Worm (Caenorhabditis elegans): Measurements from ENCODE around the gene F46G11.4.
A peak's percentile ranks its signal among the peaks of the same experiment; 100 is the strongest.

F46G11.4 gene

DNA sequence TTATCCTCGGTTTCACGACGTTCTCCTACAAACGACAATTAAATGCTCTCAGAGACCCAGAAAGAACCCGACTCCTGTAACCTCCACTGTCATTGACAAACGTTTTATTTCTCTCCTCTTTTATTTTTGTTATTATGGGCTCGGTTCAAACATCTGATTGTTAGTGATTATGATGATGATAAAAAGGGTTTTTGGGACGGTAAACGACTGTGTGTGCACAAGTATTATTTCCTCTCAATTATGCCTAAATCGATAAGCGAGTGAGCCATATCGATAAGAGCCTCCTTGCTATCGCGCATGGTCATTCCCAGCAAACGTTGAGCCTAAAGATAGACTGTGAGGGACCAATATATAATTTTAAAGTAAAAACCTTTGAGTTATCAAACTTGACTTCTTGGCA, 33.2 kb upstream of the F46G11.4 start:
- no peak for TF ChIP-seq ama-1 (optimal IDR thresholded peaks at IDR 0.05)

DNA sequence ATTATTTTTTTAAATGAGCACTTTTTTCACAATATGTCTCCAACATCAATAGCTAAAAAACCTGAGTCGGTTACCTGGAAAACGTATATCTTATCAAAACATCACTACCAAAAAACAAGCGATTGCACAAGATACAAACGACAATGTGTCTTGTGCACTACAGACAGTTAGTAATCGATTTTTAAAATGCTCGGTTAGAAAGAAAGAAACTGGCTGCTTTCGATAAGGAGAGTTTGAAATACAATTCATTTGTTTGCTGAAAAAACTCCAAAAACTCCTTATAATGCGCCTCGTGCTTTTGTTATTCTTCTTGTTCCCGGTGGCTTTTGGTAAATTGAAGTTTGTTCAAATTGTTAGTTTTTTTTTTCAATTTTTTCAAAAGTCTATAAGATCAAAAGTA, 30.6 kb upstream of the F46G11.4 start, which contains the start of gene acp-5:
Gene acp-5, plus strand, starts transcription at position 261 of the 400 bp plus-strand sequence.
- TF ChIP-seq B0310.2 (tag; optimal IDR thresholded peaks at IDR 0.05), result no peak
- no peak for TF ChIP-seq tbx-37 (GFP tag; conservative IDR thresholded peaks at IDR 0.05)
- TF ChIP-seq sea-1 (GFP tag; conservative IDR thresholded peaks at IDR 0.05), result no peak
- no peak for TF ChIP-seq hmbx-1 (tag; optimal IDR thresholded peaks at IDR 0.05)
- no peak for TF ChIP-seq hmg-4 (GFP tag; optimal IDR thresholded peaks at IDR 0.05)
- no peak for TF ChIP-seq F13C5.2 (tag; optimal IDR thresholded peaks at IDR 0.05)
- TF ChIP-seq ama-1 (optimal IDR thresholded peaks at IDR 0.05), result no peak
- no peak for TF ChIP-seq pes-1 (GFP tag; IDR thresholded peaks at IDR 0.05)
- TF ChIP-seq hnd-1 (tag; optimal IDR thresholded peaks at IDR 0.05), result no peak
- TF ChIP-seq aly-1 (tag; optimal IDR thresholded peaks at IDR 0.05), result no peak
- TF ChIP-seq ets-7 (tag; optimal IDR thresholded peaks at IDR 0.05), result no peak
- TF ChIP-seq ceh-36 (tag; optimal IDR thresholded peaks at IDR 0.05), result no peak
- no peak for TF ChIP-seq tbx-11 (GFP tag; IDR thresholded peaks at IDR 0.05)

ce11 chrX:5828085-5828484, 29.5 kb upstream of the F46G11.4 start:
- TF ChIP-seq pes-1 (GFP tag; IDR thresholded peaks at IDR 0.05), result no peak
- no peak for TF ChIP-seq hmg-4 (GFP tag; optimal IDR thresholded peaks at IDR 0.05)
- TF ChIP-seq aly-1 (tag; optimal IDR thresholded peaks at IDR 0.05), result no peak
- TF ChIP-seq F13C5.2 (tag; optimal IDR thresholded peaks at IDR 0.05), result no peak
- TF ChIP-seq hnd-1 (tag; optimal IDR thresholded peaks at IDR 0.05), result no peak
- no peak for TF ChIP-seq tra-4 (tag; optimal IDR thresholded peaks at IDR 0.05)
- no peak for TF ChIP-seq scrt-1 (GFP tag; IDR thresholded peaks at IDR 0.05)
- no peak for TF ChIP-seq ceh-13 (GFP tag; optimal IDR thresholded peaks at IDR 0.05)
- no peak for TF ChIP-seq ceh-36 (tag; optimal IDR thresholded peaks at IDR 0.05)
- TF ChIP-seq tbx-37 (GFP tag; conservative IDR thresholded peaks at IDR 0.05), result no peak
- TF ChIP-seq tbx-11 (GFP tag; IDR thresholded peaks at IDR 0.05), result no peak
- TF ChIP-seq B0310.2 (tag; optimal IDR thresholded peaks at IDR 0.05), result no peak
- no peak for TF ChIP-seq flt-1 (GFP tag; IDR thresholded peaks at IDR 0.05)
- no peak for TF ChIP-seq hmbx-1 (tag; optimal IDR thresholded peaks at IDR 0.05)
- no peak for TF ChIP-seq sea-1 (GFP tag; conservative IDR thresholded peaks at IDR 0.05)
- TF ChIP-seq ama-1 (optimal IDR thresholded peaks at IDR 0.05), result no peak

- TF ChIP-seq ama-1 (optimal IDR thresholded peaks at IDR 0.05), result peak; percentile 76
- TF ChIP-seq hmbx-1 (tag; optimal IDR thresholded peaks at IDR 0.05), result no peak
These were observed 28.4 kb upstream of the F46G11.4 start for ce11 chrX:5826976-5827375.

DNA sequence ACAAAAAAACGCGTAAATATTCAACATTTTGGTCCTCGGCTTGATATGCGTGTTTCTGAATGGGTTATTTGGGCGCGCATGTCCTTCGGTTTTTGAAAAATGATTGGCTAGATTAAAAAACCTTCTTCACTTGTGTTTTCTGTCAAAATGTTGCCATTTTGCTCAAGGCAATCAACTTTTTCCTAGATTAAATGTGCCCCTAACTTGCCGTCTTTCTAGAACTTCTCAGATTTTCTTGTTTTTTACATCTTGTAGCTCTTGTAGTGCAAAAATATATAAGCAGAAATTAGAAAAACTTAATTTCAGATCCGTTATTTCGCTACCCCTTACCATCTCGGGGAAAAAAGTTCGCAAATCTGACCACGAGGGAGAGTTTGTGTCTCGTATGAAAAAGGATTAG, 23.3 kb upstream of the F46G11.4 start, which contains the start of gene hbl-1:
Gene hbl-1, plus strand, starts transcription at position 301 of the 400 bp plus-strand sequence.
- TF ChIP-seq tra-4 (tag; optimal IDR thresholded peaks at IDR 0.05) (no peak), F13C5.2 (tag; optimal IDR thresholded peaks at IDR 0.05) (no peak), pes-1 (GFP tag; IDR thresholded peaks at IDR 0.05) (no peak), aly-1 (tag; optimal IDR thresholded peaks at IDR 0.05) (no peak), hmbx-1 (tag; optimal IDR thresholded peaks at IDR 0.05) (no peak), ama-1 (optimal IDR thresholded peaks at IDR 0.05) (no peak), ceh-36 (tag; optimal IDR thresholded peaks at IDR 0.05) (no peak), scrt-1 (GFP tag; IDR thresholded peaks at IDR 0.05) (no peak), tbx-37 (GFP tag; conservative IDR thresholded peaks at IDR 0.05) (no peak)

DNA sequence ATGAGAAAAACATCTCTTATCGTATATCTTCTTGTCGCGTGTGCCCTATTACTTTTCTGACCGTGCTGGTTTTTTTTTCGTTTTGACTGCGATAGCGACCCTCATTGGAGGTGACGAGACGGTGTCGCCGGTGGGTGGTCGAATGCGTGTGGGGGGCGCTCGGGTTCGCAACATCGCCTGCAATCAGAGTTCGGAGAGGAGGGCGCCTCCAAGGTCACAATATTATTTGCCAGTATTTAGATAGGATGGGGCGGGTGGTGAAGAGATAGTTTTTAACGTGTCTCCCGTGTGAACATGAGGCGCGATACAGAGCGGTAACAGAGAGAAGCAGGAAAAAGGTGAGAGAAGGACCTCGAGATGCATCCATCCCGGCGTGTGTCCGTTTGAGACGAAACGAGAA, 22.3 kb upstream of the F46G11.4 start:
- TF ChIP-seq hmg-4 (GFP tag; optimal IDR thresholded peaks at IDR 0.05) (peak; percentile 65), ama-1 (optimal IDR thresholded peaks at IDR 0.05) (no peak), hmbx-1 (tag; optimal IDR thresholded peaks at IDR 0.05) (no peak), ceh-13 (GFP tag; optimal IDR thresholded peaks at IDR 0.05) (no peak), aly-1 (tag; optimal IDR thresholded peaks at IDR 0.05) (no peak), tbx-11 (GFP tag; IDR thresholded peaks at IDR 0.05) (no peak)

DNA sequence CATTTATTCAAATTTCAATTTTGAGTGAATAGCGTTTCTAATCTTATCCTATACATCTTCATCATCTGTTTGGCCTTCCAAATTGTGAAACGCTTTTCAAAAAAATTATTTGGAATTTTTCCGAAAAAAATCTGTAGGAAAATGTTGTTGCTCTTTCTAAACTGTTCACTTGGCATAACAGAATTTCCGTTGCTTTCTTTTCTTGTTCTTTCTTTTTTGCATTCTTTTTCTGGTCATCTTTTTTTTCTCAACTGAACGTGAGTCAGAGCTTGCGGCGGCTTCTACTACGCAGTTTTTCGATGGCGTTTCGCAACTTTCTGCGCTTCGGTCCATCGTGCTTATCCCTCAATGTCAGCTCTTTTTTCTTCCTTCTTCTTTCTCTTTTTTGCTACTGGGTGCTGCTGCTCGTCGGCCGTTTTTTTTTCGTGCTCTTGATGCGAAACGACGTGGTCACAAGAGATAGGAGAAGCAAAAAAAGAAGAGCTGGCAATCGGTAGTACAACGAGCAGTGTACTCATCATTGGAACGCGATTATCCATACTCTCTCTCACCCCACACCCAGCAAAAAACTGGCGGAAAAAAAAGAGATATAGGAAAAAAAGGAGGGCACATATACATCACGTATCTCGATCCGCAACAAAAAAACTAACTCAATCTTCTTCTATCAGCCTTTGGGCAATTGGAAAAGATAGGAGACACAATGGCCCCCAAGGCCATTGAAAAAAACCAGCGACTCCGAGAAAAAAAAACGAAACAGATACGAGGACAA, 21.3 kb upstream of the F46G11.4 start:
- TF ChIP-seq ceh-36 (tag; optimal IDR thresholded peaks at IDR 0.05), result no peak
- 0 out of 2 replicates have a peak, but pooled peaks have one; percentile 26 for TF ChIP-seq pes-1 (GFP tag; IDR thresholded peaks at IDR 0.05)

DNA sequence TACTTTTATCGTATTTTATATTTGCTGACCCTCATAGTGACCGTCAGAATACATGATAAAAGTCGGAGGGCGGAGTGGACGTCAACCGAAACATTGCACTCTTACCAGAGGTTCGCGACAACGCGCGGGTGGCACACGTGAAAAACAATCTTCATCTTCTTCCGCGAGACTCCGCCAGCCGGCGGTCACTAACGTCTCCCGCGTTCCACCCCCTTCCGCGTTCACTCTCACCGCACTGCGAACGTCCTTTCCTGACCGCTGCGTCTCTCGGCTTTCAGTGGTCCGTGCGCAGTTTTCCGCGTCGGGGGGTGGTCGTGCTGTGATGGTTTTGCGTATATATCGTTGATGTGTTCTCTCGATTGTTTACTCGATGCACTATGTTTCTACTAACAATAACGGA, 19.6 kb upstream of the F46G11.4 start:
- TF ChIP-seq sea-1 (GFP tag; conservative IDR thresholded peaks at IDR 0.05) (0 out of 2 replicates have a peak, but pooled peaks have one; percentile 16), aly-1 (tag; optimal IDR thresholded peaks at IDR 0.05) (no peak), pes-1 (GFP tag; IDR thresholded peaks at IDR 0.05) (no peak), scrt-1 (GFP tag; IDR thresholded peaks at IDR 0.05) (0 out of 2 replicates have a peak, but pooled peaks have one; percentile 19), B0310.2 (tag; optimal IDR thresholded peaks at IDR 0.05) (no peak), tbx-37 (GFP tag; conservative IDR thresholded peaks at IDR 0.05) (no peak), ceh-36 (tag; optimal IDR thresholded peaks at IDR 0.05) (no peak), hmbx-1 (tag; optimal IDR thresholded peaks at IDR 0.05) (no peak), tbx-11 (GFP tag; IDR thresholded peaks at IDR 0.05) (no peak), ceh-13 (GFP tag; optimal IDR thresholded peaks at IDR 0.05) (no peak), F13C5.2 (tag; optimal IDR thresholded peaks at IDR 0.05) (peak; percentile 29), tra-4 (tag; optimal IDR thresholded peaks at IDR 0.05) (no peak), flt-1 (GFP tag; IDR thresholded peaks at IDR 0.05) (0 out of 2 replicates have a peak, but pooled peaks have one; percentile 34), ets-7 (tag; optimal IDR thresholded peaks at IDR 0.05) (no peak), hmg-4 (GFP tag; optimal IDR thresholded peaks at IDR 0.05) (peak; percentile 86), ama-1 (optimal IDR thresholded peaks at IDR 0.05) (no peak), hnd-1 (tag; optimal IDR thresholded peaks at IDR 0.05) (no peak)
